Fruit fly (Drosophila melanogaster) whole organism: Measurements from ENCODE around the gene dyw.

Source experiments
- CG8478 ChIP-seq: fragments of >200 bp; optimal IDR thresholded peaks from 2 replicates; lab custom pipeline; 2018; ENCODE audit warnings: inconsistent platforms
- Dll ChIP-seq: fragments of >200 bp; optimal IDR thresholded peaks from 2 replicates; lab custom pipeline; 2017
- EcR ChIP-seq, 2 experiments: fragments of >200 bp; optimal IDR thresholded peaks; 2 replicates each; lab custom pipeline; 2017; ENCODE audit warnings: missing biosample characterization in 2 of 2, missing genetic modification characterization in 2 of 2, missing genetic modification reagents in 2 of 2
- pan ChIP-seq: fragments of >200 bp; optimal IDR thresholded peaks from 2 replicates; lab custom pipeline; 2017
- psq ChIP-seq: fragments of >200 bp; optimal IDR thresholded peaks from 2 replicates; lab custom pipeline; 2017
- usp ChIP-seq: fragments of >200 bp; optimal IDR thresholded peaks from 2 replicates; lab custom pipeline; 2017; ENCODE audit warnings: missing biosample characterization, missing genetic modification characterization, mixed read lengths

dyw gene

dm6 chrX:2707377-2708090, 13.8 kb upstream of the dyw start, which contains the start of gene CG2680:
CG2680 (minus strand) TSS chrX:2707427.
- no peak for TF ChIP-seq pan
- TF ChIP-seq Dll (lab: Kevin White, UChicago): no peak

DNA sequence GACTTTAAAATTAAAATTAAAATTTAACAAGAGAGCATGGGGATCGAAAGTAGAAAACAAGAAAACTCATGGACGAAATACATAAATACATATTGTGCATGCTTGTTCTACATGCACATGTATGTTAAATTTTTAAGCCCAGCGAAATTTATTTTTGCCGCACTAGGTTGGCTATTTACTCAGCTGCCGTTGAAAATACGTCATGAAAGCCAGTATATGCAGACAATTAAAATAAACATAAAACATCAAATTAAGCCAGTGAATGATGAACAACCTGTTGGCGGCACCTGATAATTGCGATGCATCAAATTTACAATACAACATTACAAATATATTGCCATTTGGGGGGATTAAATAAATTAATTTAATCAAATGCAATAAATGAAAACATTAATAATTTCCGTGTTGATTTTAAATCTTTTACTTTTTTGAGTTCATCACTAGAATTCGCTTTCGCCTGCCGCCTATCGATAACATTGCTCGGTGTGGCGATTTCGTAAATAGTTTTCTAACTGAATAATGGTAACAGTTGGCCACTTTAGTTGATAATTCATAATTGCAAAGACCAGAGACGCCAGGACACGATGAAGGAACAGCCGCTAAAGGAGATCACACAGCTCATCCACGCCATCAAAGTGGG, 10.6 kb upstream of the dyw start, which contains the start of gene eIF2Bbeta:
eIF2Bbeta (plus strand) TSS at position 438 of the 640 bp plus-strand sequence.
- no peak for TF ChIP-seq CG8478

dm6 chrX:2703693-2704092, 10.0 kb upstream of the dyw start, which contains the start of gene Ugalt:
Ugalt (minus strand) TSS chrX:2703852.
- TF ChIP-seq psq (lab: Kevin White, UChicago) (no peak), Dll (lab: Kevin White, UChicago) (no peak), EcR (GFP tag; optimal IDR thresholded peaks at IDR 0.05; lab: Kevin White, UChicago) (no peak), pan (no peak), usp (GFP tag; lab: Kevin White, UChicago) (no peak), CG8478 (no peak)

- TF ChIP-seq EcR (GFP tag; optimal IDR thresholded peaks at IDR 0.05; lab: Kevin White, UChicago) (no peak), pan (no peak), Dll (lab: Kevin White, UChicago) (no peak), CG8478 (no peak), usp (GFP tag; lab: Kevin White, UChicago) (no peak), psq (lab: Kevin White, UChicago) (no peak)
These were observed 4.6 kb upstream of the dyw start, which contains the start of the genes Spg7 and Lint-O for dm6 chrX:2698064-2698894. Spg7 (minus strand) TSS chrX:2698211. Lint-O (plus strand) TSS chrX:2698701.

dm6 chrX:2690376-2690775, 3.3 kb downstream of the dyw start:
- TF ChIP-seq Dll (lab: Kevin White, UChicago): no peak
- no peak for TF ChIP-seq psq (lab: Kevin White, UChicago)
- no peak for TF ChIP-seq EcR (GFP tag; optimal IDR thresholded peaks at IDR 0.05; lab: Kevin White, UChicago)
- no peak for TF ChIP-seq CG8478
- TF ChIP-seq usp (GFP tag; lab: Kevin White, UChicago): no peak
- TF ChIP-seq pan: no peak

dm6 chrX:2686930-2687329, 6.8 kb downstream of the dyw start:
- no peak for TF ChIP-seq EcR (GFP tag; optimal IDR thresholded peaks at IDR 0.05; lab: Kevin White, UChicago)
- no peak for TF ChIP-seq usp (GFP tag; lab: Kevin White, UChicago)
- no peak for TF ChIP-seq CG8478
- TF ChIP-seq psq (lab: Kevin White, UChicago): no peak
- no peak for TF ChIP-seq Dll (lab: Kevin White, UChicago)
- no peak for TF ChIP-seq pan

DNA sequence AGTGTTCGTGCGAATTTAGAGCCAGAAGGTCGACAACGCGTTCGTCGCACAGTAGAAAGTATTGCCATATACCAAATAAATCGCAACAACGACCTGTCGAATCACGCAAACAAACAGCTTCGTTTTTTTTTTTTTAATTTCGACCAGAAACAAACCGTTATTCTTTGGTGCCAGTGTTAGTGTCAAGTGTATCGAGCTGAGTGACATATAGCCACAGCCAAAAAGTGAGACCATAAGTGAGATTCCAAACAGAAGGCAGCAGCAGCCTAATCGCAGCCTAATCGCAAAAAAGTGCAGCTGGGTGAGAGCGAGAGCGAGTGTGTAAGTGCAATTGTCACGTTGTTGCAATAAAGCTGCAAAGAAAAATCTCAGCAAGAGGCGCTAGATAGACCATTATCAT, 8.1 kb downstream of the dyw start, which contains the start of gene per:
per (plus strand) TSS at position 1 of the 400 bp plus-strand sequence.
- no peak for TF ChIP-seq CG8478
- no peak for TF ChIP-seq pan
- TF ChIP-seq EcR (GFP tag; optimal IDR thresholded peaks at IDR 0.05; lab: Kevin White, UChicago): no peak
- no peak for TF ChIP-seq usp (GFP tag; lab: Kevin White, UChicago)
- no peak for TF ChIP-seq Dll (lab: Kevin White, UChicago)
- no peak for TF ChIP-seq psq (lab: Kevin White, UChicago)

DNA sequence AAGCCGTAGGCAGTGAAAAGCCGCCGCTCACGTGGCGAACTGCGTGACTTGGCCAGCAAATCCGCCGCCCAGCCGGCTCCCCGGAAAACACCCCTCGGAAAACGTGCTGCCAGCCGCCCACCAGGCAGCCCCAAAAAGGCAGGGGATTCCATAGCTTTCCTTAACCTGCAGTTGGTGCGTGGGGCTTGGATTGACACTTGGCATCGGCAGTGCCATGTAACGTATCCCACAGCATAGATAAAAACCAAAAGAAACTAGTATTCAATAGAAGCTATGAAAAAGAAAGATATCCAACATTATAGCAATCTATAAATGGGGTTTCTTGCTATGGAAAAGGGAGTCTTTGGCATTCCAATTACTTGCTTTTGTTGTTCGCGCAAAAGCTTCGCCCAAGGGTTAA, 8.7 kb downstream of the dyw start:
- TF ChIP-seq usp (GFP tag; lab: Kevin White, UChicago) (no peak), EcR (GFP tag; optimal IDR thresholded peaks at IDR 0.05; lab: Kevin White, UChicago) (no peak), pan (no peak), psq (lab: Kevin White, UChicago) (no peak), Dll (lab: Kevin White, UChicago) (no peak)

dm6 chrX:2684442-2684841, 9.2 kb downstream of the dyw start:
- TF ChIP-seq EcR (GFP tag; optimal IDR thresholded peaks at IDR 0.05; lab: Kevin White, UChicago) (no peak), usp (GFP tag; lab: Kevin White, UChicago) (no peak), pan (no peak), psq (lab: Kevin White, UChicago) (no peak), CG8478 (no peak), Dll (lab: Kevin White, UChicago) (no peak)

DNA sequence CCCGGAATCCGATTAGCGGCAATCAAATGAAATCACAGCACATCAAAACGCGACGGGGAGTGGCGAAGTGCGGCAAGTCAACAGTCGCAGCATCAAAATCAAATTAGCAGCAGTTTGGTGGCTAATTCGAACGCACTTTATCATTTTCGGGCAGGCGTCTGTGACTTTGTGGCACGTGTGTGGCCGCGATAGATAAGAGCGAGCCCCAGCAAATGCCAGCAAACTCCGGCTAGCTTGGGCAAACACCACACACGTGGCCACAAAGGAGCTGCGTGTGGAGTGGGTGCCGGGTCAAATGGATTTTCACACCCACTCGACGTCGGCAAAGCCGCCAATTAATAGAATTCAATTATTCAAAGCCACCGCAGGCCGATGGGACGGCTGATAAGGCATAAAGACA, 9.8 kb downstream of the dyw start:
- TF ChIP-seq usp (GFP tag; lab: Kevin White, UChicago): no peak
- TF ChIP-seq Dll (lab: Kevin White, UChicago): no peak
- TF ChIP-seq EcR (GFP tag; optimal IDR thresholded peaks at IDR 0.05; lab: Kevin White, UChicago): no peak

dm6 chrX:2682832-2683231, 10.9 kb downstream of the dyw start, which contains the start of gene CG2652:
CG2652 (minus strand) TSS chrX:2682932.
- TF ChIP-seq pan (no peak), EcR (GFP tag; optimal IDR thresholded peaks at IDR 0.05; lab: Kevin White, UChicago) (no peak), Dll (lab: Kevin White, UChicago) (no peak), usp (GFP tag; lab: Kevin White, UChicago) (no peak), psq (lab: Kevin White, UChicago) (no peak), CG8478 (no peak)

DNA sequence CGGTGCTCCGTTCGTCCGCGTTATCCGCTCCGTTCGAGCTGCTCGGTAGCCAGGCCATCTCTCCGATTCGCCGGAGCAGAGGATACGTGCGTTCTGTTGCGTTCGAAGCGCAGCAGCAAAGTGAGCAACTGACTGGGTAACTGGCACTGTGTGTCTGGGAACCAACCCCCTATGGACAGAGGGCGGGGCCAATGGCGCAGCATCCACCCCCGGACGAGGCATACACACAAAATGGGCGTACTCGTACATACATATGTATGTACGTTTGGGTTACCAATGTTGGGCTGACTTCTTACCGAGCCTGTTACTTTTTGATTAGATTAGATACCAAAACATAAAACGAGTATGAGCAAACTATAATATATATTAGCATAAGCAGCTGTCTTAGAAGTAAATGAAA, 12.1 kb downstream of the dyw start, which contains the start of gene HLH3B:
HLH3B (minus strand) TSS at position 123 of the 400 bp plus-strand sequence.
- TF ChIP-seq psq (lab: Kevin White, UChicago) (no peak), pan (no peak), CG8478 (no peak), usp (GFP tag; lab: Kevin White, UChicago) (no peak), Dll (lab: Kevin White, UChicago) (no peak), EcR (GFP tag; optimal IDR thresholded peaks at IDR 0.05; lab: Kevin White, UChicago) (no peak)
